Worm (Caenorhabditis elegans): ENCODE results near the gene tag-267.
A peak's percentile ranks its signal among the peaks of the same experiment; 100 is the strongest.

ce11 chrIII:600316-600932, 40.2 kb upstream of the tag-267 start, which contains the start of gene lec-6:
- TF ChIP-seq ztf-28 (GFP tag; IDR thresholded peaks at IDR 0.05) (no peak), lsy-27 (tag; optimal IDR thresholded peaks at IDR 0.05; ENCODE audit: borderline replicate concordance, insufficient read depth) (no peak), Y53G8AR.9 (GFP tag; conservative IDR thresholded peaks at IDR 0.05) (no peak), snpc-4 (GFP tag; optimal IDR thresholded peaks at IDR 0.05) (no peak), snpc-4 (tag; optimal IDR thresholded peaks at IDR 0.05) (no peak), F55B11.4 (tag; optimal IDR thresholded peaks at IDR 0.05; ENCODE audit: borderline replicate concordance, insufficient read depth) (no peak), madf-10 (tag; optimal IDR thresholded peaks at IDR 0.05) (no peak), ceh-91 (GFP tag; IDR thresholded peaks at IDR 0.05) (no peak), F33H1.4 (GFP tag; IDR thresholded peaks at IDR 0.05) (no peak), Y95B8A.8 (GFP tag; IDR thresholded peaks at IDR 0.05) (no peak), sea-2 (GFP tag; IDR thresholded peaks at IDR 0.05) (no peak), nhr-90 (tag; optimal IDR thresholded peaks at IDR 0.05) (peak; percentile 49), F49E8.2 (tag; optimal IDR thresholded peaks at IDR 0.05; ENCODE audit: insufficient read depth) (no peak), egl-44 (GFP tag; IDR thresholded peaks at IDR 0.05) (no peak), hmg-1.2 (GFP tag; IDR thresholded peaks at IDR 0.05) (no peak)
